Fruit fly (Drosophila melanogaster) whole organism, wandering third instar larva: ENCODE results near the gene CG7766.
A peak's percentile ranks its signal among the peaks of the same experiment; 100 is the strongest.

Experiments
- Abd-B ChIP-seq: fragments of >200 bp; optimal IDR thresholded peaks from 2 replicates; lab custom pipeline; 2017; ENCODE audit warnings: missing biosample characterization, missing genetic modification characterization
- CG32264 ChIP-seq: fragments of 200-800 bp; sonication (Bioruptor generic); optimal IDR thresholded peaks from 2 replicates; lab custom pipeline; 2016; ENCODE audit warnings: missing biosample characterization, missing genetic modification characterization
- CrebA ChIP-seq: fragments of 200-800 bp; sonication (Bioruptor generic); optimal IDR thresholded peaks from 2 replicates; lab custom pipeline; 2016; ENCODE audit warnings: missing biosample characterization, mild to moderate bottlenecking, missing genetic modification characterization, borderline replicate concordance
- Dfd ChIP-seq: fragments of >200 bp; optimal IDR thresholded peaks from 2 replicates; lab custom pipeline; 2017; ENCODE audit warnings: missing biosample characterization, missing genetic modification characterization
- HLH106 ChIP-seq: fragments of 200-800 bp; optimal IDR thresholded peaks from 3 replicates; lab custom pipeline; 2019; ENCODE audit warnings: missing biosample characterization, mild to moderate bottlenecking, missing genetic modification characterization, moderate library complexity
- Hr83 ChIP-seq: fragments of 200-300 bp; sonication (Bioruptor generic); optimal IDR thresholded peaks from 2 replicates; lab custom pipeline; 2016; ENCODE audit warnings: missing biosample characterization, mild to moderate bottlenecking, missing genetic modification characterization, moderate library complexity; ENCODE audit not compliant: poor library complexity, severe bottlenecking
- Jra ChIP-seq: sonication (Bioruptor generic); optimal IDR thresholded peaks from 2 replicates; lab custom pipeline; 2016; ENCODE audit warnings: missing biosample characterization, missing genetic modification characterization
- Myc ChIP-seq: fragments of >200 bp; optimal IDR thresholded peaks from 2 replicates; lab custom pipeline; 2017
- N ChIP-seq: fragments of >200 bp; optimal IDR thresholded peaks from 2 replicates; lab custom pipeline; 2018; ENCODE audit warnings: missing biosample characterization, missing external identifiers, missing genetic modification characterization
- OdsH ChIP-seq: fragments of 200-800 bp; sonication (Bioruptor generic); optimal IDR thresholded peaks from 2 replicates; lab custom pipeline; 2016; ENCODE audit warnings: missing biosample characterization, mild to moderate bottlenecking, missing genetic modification characterization
- Sp1 ChIP-seq: fragments of 200-800 bp; sonication (Bioruptor generic); optimal IDR thresholded peaks from 3 replicates; lab custom pipeline; 2019; ENCODE audit warnings: missing biosample characterization, mild to moderate bottlenecking, missing genetic modification characterization, moderate library complexity
- br ChIP-seq: fragments of 200-800 bp; sonication (Bioruptor generic); optimal IDR thresholded peaks from 2 replicates; lab custom pipeline; 2016; ENCODE audit warnings: missing biosample characterization, missing genetic modification characterization
- dsf ChIP-seq: sonication (Bioruptor generic); optimal IDR thresholded peaks from 2 replicates; lab custom pipeline; 2016; ENCODE audit warnings: missing biosample characterization, missing genetic modification characterization, borderline replicate concordance
- ey ChIP-seq: fragments of 200-800 bp; sonication (Bioruptor generic); optimal IDR thresholded peaks from 2 replicates; lab custom pipeline; 2016; ENCODE audit warnings: missing biosample characterization, missing genetic modification characterization
- foxo ChIP-seq, 2 experiments: fragments of 200-800 bp; sonication (Bioruptor generic); optimal IDR thresholded peaks; 2 replicates in 1 of 2; 3 replicates in 1 of 2; lab custom pipeline; 2016 to 2017; ENCODE audit warnings: missing biosample characterization in 2 of 2, missing genetic modification characterization in 2 of 2
- fru ChIP-seq: fragments of 200-800 bp; sonication (Bioruptor generic); optimal IDR thresholded peaks from 3 replicates; lab custom pipeline; 2016; ENCODE audit warnings: missing biosample characterization, mild to moderate bottlenecking, missing genetic modification characterization
- h ChIP-seq: fragments of 200-800 bp; sonication (Bioruptor generic); optimal IDR thresholded peaks from 3 replicates; lab custom pipeline; 2016; ENCODE audit warnings: missing biosample characterization, mild to moderate bottlenecking, missing genetic modification characterization
- jim ChIP-seq: fragments of 175-275, 200-325 bp; sonication (Bioruptor generic); optimal IDR thresholded peaks from 2 replicates; lab custom pipeline; 2016; ENCODE audit warnings: missing biosample characterization, mild to moderate bottlenecking, missing genetic modification characterization
- psq ChIP-seq: fragments of 200-800 bp; sonication (Bioruptor generic); optimal IDR thresholded peaks from 3 replicates; lab custom pipeline; 2017; ENCODE audit warnings: missing biosample characterization, mild to moderate bottlenecking, missing genetic modification characterization, moderate library complexity
- rgr ChIP-seq: fragments of 200-800 bp; sonication (Bioruptor generic); optimal IDR thresholded peaks from 3 replicates; lab custom pipeline; 2016; ENCODE audit warnings: missing biosample characterization, mild to moderate bottlenecking, missing genetic modification characterization
- sage ChIP-seq: fragments of 200-800 bp; sonication (Bioruptor generic); optimal IDR thresholded peaks from 2 replicates; lab custom pipeline; 2016; ENCODE audit warnings: missing biosample characterization, mild to moderate bottlenecking, missing genetic modification characterization
- sv ChIP-seq: fragments of 200-800 bp; sonication (Bioruptor generic); optimal IDR thresholded peaks from 3 replicates; lab custom pipeline; 2016; ENCODE audit warnings: missing biosample characterization, missing genetic modification characterization
- tai ChIP-seq: sonication (Bioruptor generic); optimal IDR thresholded peaks from 2 replicates; lab custom pipeline; 2016; ENCODE audit warnings: missing biosample characterization, missing genetic modification characterization
- usp ChIP-seq: fragments of >200 bp; optimal IDR thresholded peaks from 2 replicates; lab custom pipeline; 2017; ENCODE audit warnings: missing biosample characterization, missing genetic modification characterization
- woc ChIP-seq: sonication (Bioruptor generic); optimal IDR thresholded peaks from 2 replicates; lab custom pipeline; 2016; ENCODE audit warnings: missing biosample characterization, mild to moderate bottlenecking, missing genetic modification characterization

Gene CG7766

DNA sequence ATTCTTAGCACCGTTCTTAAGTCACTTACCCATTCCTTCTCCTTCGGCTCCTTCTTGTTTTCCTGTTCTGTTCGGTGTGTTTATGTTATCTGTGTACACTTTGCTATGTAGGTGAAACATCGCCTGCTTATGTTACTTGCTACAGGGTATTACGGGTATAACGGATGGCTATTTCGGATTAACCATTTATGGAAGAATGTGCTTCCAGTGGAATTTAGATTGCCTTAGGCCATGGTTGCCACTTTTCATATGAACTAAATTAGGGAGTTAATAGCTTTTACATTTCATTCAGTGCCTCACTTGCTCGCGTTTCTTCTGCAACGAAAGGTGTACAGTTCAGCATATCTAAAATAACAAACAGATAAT lies 55.2 kb downstream of the CG7766 start:
- TF ChIP-seq fru (GFP tag; lab: Kevin White, UChicago), result peak; percentile 15
- no peak for TF ChIP-seq br
- TF ChIP-seq psq (GFP tag; lab: Kevin White, UChicago), result peak; percentile 42
- TF ChIP-seq foxo (GFP tag; optimal IDR thresholded peaks at IDR 0.05; lab: Kevin White, UChicago), result no peak
- no peak for TF ChIP-seq Myc (lab: Kevin White, UChicago)

DNA sequence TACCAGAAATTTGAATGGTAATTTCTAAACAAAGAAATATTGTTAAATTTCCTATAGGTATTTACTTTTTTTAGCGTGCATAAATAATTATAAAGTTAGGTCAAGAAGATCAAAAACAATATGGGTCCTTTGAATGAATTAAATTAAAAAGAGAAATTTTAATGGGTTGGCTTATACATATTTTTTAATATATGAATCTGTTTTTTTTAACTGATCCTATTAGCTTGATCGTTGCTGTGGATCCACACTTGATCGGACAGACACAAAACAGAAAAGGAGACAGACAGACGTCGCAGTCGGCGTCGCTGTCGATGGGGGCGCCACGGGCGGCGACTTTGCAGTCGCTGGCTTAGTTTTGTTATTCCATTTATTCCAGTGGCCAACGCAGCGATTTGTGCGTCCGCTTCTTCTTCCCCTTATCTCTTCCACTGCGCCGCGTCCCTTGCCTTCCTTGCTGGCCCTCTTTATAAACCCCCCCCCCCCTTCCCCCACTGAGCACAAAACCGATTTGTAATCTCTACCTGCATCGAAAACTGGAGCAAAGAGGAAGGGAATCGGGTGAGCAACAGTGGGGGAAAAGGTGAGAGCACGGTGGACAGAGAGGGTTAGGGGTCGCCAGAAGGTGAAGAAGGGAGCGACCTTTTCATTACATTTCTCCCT lies 55.7 kb downstream of the CG7766 start:
- peak; percentile 44 for TF ChIP-seq h (GFP tag; lab: Kevin White, UChicago)
- TF ChIP-seq CrebA (GFP tag; lab: Kevin White, UChicago), result no peak
- no peak for TF ChIP-seq sage (GFP tag; lab: Kevin White, UChicago)
- TF ChIP-seq ey (GFP tag; lab: Kevin White, UChicago), result peak; percentile 43
- TF ChIP-seq sv (GFP tag; lab: Kevin White, UChicago), result peak; percentile 13
- peak; percentile 29 for TF ChIP-seq Sp1 (GFP tag; lab: Kevin White, UChicago)
- no peak for TF ChIP-seq dsf (GFP tag; lab: Kevin White, UChicago)
- TF ChIP-seq woc, result peak; percentile 47
- no peak for TF ChIP-seq Hr83 (GFP tag; lab: Kevin White, UChicago)
- peak; percentile 98 for TF ChIP-seq psq (GFP tag; lab: Kevin White, UChicago)
- no peak for TF ChIP-seq tai (GFP tag; lab: Kevin White, UChicago)
- peak; percentile 38 for TF ChIP-seq HLH106 (tag; lab: Kevin White, UChicago)
- TF ChIP-seq N (GFP tag; lab: Kevin White, UChicago), result no peak
- TF ChIP-seq foxo (GFP tag; optimal IDR thresholded peaks at IDR 0.05; lab: Kevin White, UChicago), result peak in 1 of 2 experiments; percentile 32
- TF ChIP-seq fru (GFP tag; lab: Kevin White, UChicago), result peak; percentile 46
- no peak for TF ChIP-seq Dfd
- TF ChIP-seq rgr (GFP tag; lab: Kevin White, UChicago), result peak; percentile 40

DNA sequence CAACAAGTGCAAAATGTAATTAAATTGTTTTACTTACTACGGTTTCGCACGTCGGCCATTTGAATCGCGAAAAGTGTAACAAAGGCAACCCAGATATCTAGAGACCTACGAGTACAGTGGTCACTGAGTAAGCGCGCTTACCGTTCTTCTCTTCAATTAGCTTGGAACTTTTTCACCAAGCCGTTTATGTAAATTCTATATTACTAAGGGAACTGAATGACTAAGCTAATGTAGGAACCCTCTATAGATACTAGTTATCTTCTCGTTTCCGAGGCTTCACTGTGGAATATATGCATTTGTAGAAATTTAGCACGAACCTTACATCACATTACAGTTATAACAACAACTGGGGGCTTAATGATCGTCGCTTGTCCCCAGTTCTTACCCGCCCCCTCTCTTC lies 56.6 kb downstream of the CG7766 start:
- peak in 1 of 2 experiments; percentile 32 for TF ChIP-seq foxo (GFP tag; optimal IDR thresholded peaks at IDR 0.05; lab: Kevin White, UChicago)
- TF ChIP-seq h (GFP tag; lab: Kevin White, UChicago), result peak; percentile 0
- peak; percentile 13 for TF ChIP-seq HLH106 (tag; lab: Kevin White, UChicago)
- no peak for TF ChIP-seq Abd-B
- TF ChIP-seq OdsH (GFP tag; lab: Kevin White, UChicago), result peak; percentile 6
- TF ChIP-seq br, result no peak

DNA sequence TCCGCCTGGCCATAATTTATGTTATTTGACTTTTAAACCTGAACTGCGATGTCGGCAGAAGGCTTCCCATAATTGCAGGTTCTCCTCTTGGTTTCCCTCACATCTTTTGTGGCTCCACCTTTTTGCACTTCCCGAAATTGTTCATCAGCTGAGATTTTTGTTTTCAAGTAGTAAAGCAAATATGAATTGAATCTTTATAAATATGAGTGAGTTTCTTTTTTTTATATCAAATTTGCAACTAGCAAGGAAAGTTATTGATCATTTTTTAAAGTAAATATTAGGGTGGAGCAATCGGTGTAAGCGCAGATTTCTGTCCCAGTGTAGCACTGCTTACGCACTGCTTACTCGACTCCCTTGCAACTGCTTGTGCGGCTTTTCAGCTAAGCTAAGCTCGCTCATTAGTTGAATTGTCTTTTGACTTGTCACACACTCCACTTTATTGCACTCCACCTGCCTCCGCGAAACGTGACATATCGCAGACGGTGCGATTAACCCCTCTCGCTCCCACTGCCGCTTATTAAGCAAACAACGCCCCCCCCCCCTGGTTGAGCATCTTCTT lies 57.1 kb downstream of the CG7766 start:
- TF ChIP-seq h (GFP tag; lab: Kevin White, UChicago) (peak; percentile 8), br (peak; percentile 14), CG32264 (GFP tag; lab: Kevin White, UChicago) (no peak), psq (GFP tag; lab: Kevin White, UChicago) (peak; percentile 13), Jra (no peak), ey (GFP tag; lab: Kevin White, UChicago) (peak; percentile 12), tai (GFP tag; lab: Kevin White, UChicago) (no peak), woc (no peak), foxo (GFP tag; optimal IDR thresholded peaks at IDR 0.05; lab: Kevin White, UChicago) (peak in 1 of 2 experiments; percentile 22), fru (GFP tag; lab: Kevin White, UChicago) (peak; percentile 28)
- TF ChIP-seq, all 38 proteins: peak for 6

DNA sequence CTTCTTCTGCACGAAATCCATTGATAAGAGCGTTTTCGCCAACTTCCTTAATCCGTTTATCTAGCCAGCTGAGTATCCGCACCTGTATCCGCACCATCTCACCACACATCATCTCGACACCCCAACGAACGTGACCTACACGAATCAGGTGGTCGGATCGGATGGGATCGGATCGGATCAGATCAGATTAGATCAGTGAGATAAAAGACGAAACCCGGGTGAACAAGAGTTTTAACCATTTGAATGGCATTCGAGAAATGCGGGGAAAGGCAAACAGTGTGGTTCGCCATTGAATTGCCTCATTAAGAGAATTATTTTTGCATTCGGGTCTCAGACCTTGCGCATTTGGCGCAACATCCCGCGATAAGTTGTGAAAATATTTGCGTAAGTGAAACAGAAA lies 58.7 kb downstream of the CG7766 start:
- no peak for TF ChIP-seq woc
- TF ChIP-seq sv (GFP tag; lab: Kevin White, UChicago), result no peak
- no peak for TF ChIP-seq jim (GFP tag; lab: Kevin White, UChicago)
- no peak for TF ChIP-seq usp (GFP tag; lab: Kevin White, UChicago)
- TF ChIP-seq rgr (GFP tag; lab: Kevin White, UChicago), result peak; percentile 1
- TF ChIP-seq psq (GFP tag; lab: Kevin White, UChicago), result no peak
- TF ChIP-seq CG32264 (GFP tag; lab: Kevin White, UChicago), result no peak
- TF ChIP-seq fru (GFP tag; lab: Kevin White, UChicago), result no peak
- peak; percentile 7 for TF ChIP-seq Hr83 (GFP tag; lab: Kevin White, UChicago)
- TF ChIP-seq CrebA (GFP tag; lab: Kevin White, UChicago), result no peak
- TF ChIP-seq Dfd, result no peak
- TF ChIP-seq Sp1 (GFP tag; lab: Kevin White, UChicago), result peak; percentile 3
- TF ChIP-seq, all 38 proteins: peak for 3
